Worm (Caenorhabditis elegans) whole organism, L2 larva: Measurements from ENCODE around the gene R05G6.9.

ENCODE experiments used
- C34F6.9 ChIP-seq: fragments of 150-350 bp; optimal IDR thresholded peaks from 2 replicates; lab custom pipeline; 2014; ENCODE audit warnings: missing biosample characterization, missing genetic modification characterization
- F13H6.1 ChIP-seq: sonication (generic microtip); optimal IDR thresholded peaks from 2 replicates; lab custom pipeline; 2016; ENCODE audit warnings: missing genetic modification characterization, missing compliant biosample characterization
- R02D3.7 ChIP-seq: fragments of 150-350 bp; optimal IDR thresholded peaks from 2 replicates; lab custom pipeline; 2014; ENCODE audit warnings: missing biosample characterization, missing genetic modification characterization
- ZK546.5 ChIP-seq: sonication (generic microtip); optimal IDR thresholded peaks from 2 replicates; lab custom pipeline; 2017; ENCODE audit warnings: missing biosample characterization, missing genetic modification characterization
- alr-1 ChIP-seq: fragments of 150-350 bp; optimal IDR thresholded peaks from 2 replicates; lab custom pipeline; 2014; ENCODE audit warnings: missing biosample characterization, missing genetic modification characterization
- aly-2 ChIP-seq: fragments of 150-350 bp; optimal IDR thresholded peaks from 2 replicates; lab custom pipeline; 2014; ENCODE audit warnings: missing biosample characterization, missing genetic modification characterization
- ama-1 ChIP-seq: fragments of 150-350 bp; optimal IDR thresholded peaks from 2 replicates; lab custom pipeline; 2018; ENCODE audit warnings: inconsistent platforms
- blmp-1 ChIP-seq: sonication (generic microtip); optimal IDR thresholded peaks from 2 replicates; lab custom pipeline; 2017; ENCODE audit warnings: missing genetic modification characterization, mild to moderate bottlenecking, missing compliant biosample characterization, antibody characterized with exemption, moderate library complexity; ENCODE audit not compliant: insufficient read depth
- ceh-82 ChIP-seq: fragments of 150-350 bp; optimal IDR thresholded peaks from 2 replicates; lab custom pipeline; 2014; ENCODE audit warnings: missing biosample characterization, missing genetic modification characterization
- crh-2 ChIP-seq: sonication (generic microtip); optimal IDR thresholded peaks from 2 replicates; lab custom pipeline; 2017; ENCODE audit warnings: missing biosample characterization, missing genetic modification characterization
- dmd-4 ChIP-seq: sonication (generic microtip); optimal IDR thresholded peaks from 2 replicates; lab custom pipeline; 2017; ENCODE audit warnings: missing biosample characterization, missing genetic modification characterization
- elt-1 ChIP-seq: fragments of 150-350 bp; optimal IDR thresholded peaks from 2 replicates; lab custom pipeline; 2014; ENCODE audit warnings: missing biosample characterization, missing genetic modification characterization
- elt-3 ChIP-seq: sonication (generic microtip); optimal IDR thresholded peaks from 2 replicates; lab custom pipeline; 2017; ENCODE audit warnings: missing biosample characterization, missing genetic modification characterization
- fos-1 ChIP-seq: fragments of 150-350 bp; optimal IDR thresholded peaks from 2 replicates; lab custom pipeline; 2014; ENCODE audit warnings: missing biosample characterization, missing genetic modification characterization
- gmeb-1 ChIP-seq: fragments of 150-350 bp; optimal IDR thresholded peaks from 2 replicates; lab custom pipeline; 2014; ENCODE audit warnings: missing biosample characterization, missing genetic modification characterization
- lin-11 ChIP-seq: fragments of 150-350 bp; sonication (generic microtip); optimal IDR thresholded peaks from 2 replicates; lab custom pipeline; 2014; ENCODE audit warnings: missing biosample characterization, missing genetic modification characterization, inconsistent platforms, mixed read lengths
- lin-13 ChIP-seq: fragments of 150-350 bp; optimal IDR thresholded peaks from 2 replicates; lab custom pipeline; 2014; ENCODE audit warnings: missing biosample characterization, missing genetic modification reagents, missing genetic modification characterization
- lsy-2 ChIP-seq, 2 experiments: fragments of 150-350 bp in 1 of 2; sonication (generic microtip) in 1 of 2; optimal IDR thresholded peaks; 2 replicates each; lab custom pipeline; 2014 to 2017; ENCODE audit warnings: missing biosample characterization in 2 of 2, missing genetic modification characterization in 2 of 2
- mab-5 ChIP-seq: fragments of 150-350 bp; optimal IDR thresholded peaks from 2 replicates; lab custom pipeline; 2014; ENCODE audit warnings: missing biosample characterization, missing genetic modification characterization
- mbf-1 ChIP-seq: sonication (generic microtip); optimal IDR thresholded peaks from 2 replicates; lab custom pipeline; 2017; ENCODE audit warnings: missing biosample characterization, missing genetic modification characterization
- mdl-1 ChIP-seq, 2 experiments: fragments of 150-350 bp in 1 of 2; sonication (generic microtip) in 1 of 2; optimal IDR thresholded peaks; 2 replicates each; lab custom pipeline; 2017; ENCODE audit warnings: missing biosample characterization in 2 of 2, missing genetic modification characterization in 2 of 2
- nhr-12 ChIP-seq: fragments of 150-350 bp; optimal IDR thresholded peaks from 2 replicates; lab custom pipeline; 2014; ENCODE audit warnings: missing biosample characterization, missing genetic modification characterization
- nhr-129 ChIP-seq: fragments of 150-350 bp; optimal IDR thresholded peaks from 2 replicates; lab custom pipeline; 2014; ENCODE audit warnings: missing biosample characterization, missing genetic modification characterization
- nhr-21 ChIP-seq: fragments of 150-350 bp; optimal IDR thresholded peaks from 2 replicates; lab custom pipeline; 2014; ENCODE audit warnings: missing biosample characterization, missing genetic modification characterization
- nhr-25 ChIP-seq: fragments of 150-350 bp; sonication (generic microtip); optimal IDR thresholded peaks from 3 replicates; lab custom pipeline; 2014; ENCODE audit warnings: missing biosample characterization, missing genetic modification characterization
- nhr-77 ChIP-seq: fragments of 150-350 bp; optimal IDR thresholded peaks from 2 replicates; lab custom pipeline; 2014; ENCODE audit warnings: missing biosample characterization, missing genetic modification characterization
- sem-4 ChIP-seq: fragments of 150-350 bp; optimal IDR thresholded peaks from 2 replicates; lab custom pipeline; 2014; ENCODE audit warnings: missing biosample characterization, missing genetic modification reagents, missing genetic modification characterization
- skn-1 ChIP-seq: sonication (generic microtip); optimal IDR thresholded peaks from 2 replicates; lab custom pipeline; 2017; ENCODE audit warnings: missing biosample characterization, missing genetic modification characterization
- sma-3 ChIP-seq: sonication (generic microtip); optimal IDR thresholded peaks from 2 replicates; lab custom pipeline; 2016; ENCODE audit warnings: missing genetic modification reagents, missing genetic modification characterization, missing compliant biosample characterization
- sma-9 ChIP-seq, 2 experiments: fragments of 150-350 bp in 1 of 2; sonication (generic microtip) in 1 of 2; optimal IDR thresholded peaks; 2 replicates each; lab custom pipeline; 2014 to 2016; ENCODE audit warnings: missing genetic modification characterization in 2 of 2, mild to moderate bottlenecking in 1 of 2, missing biosample characterization in 1 of 2, missing compliant biosample characterization in 1 of 2, missing genetic modification reagents in 1 of 2, moderate library complexity in 1 of 2
- unc-39 ChIP-seq: fragments of 150-350 bp; optimal IDR thresholded peaks from 2 replicates; lab custom pipeline; 2014; ENCODE audit warnings: missing biosample characterization, missing genetic modification characterization
- unc-62 ChIP-seq: fragments of 150-350 bp; optimal IDR thresholded peaks from 2 replicates; lab custom pipeline; 2014; ENCODE audit warnings: missing biosample characterization, missing genetic modification reagents, missing genetic modification characterization
- zag-1 ChIP-seq: fragments of 150-350 bp; optimal IDR thresholded peaks from 2 replicates; lab custom pipeline; 2014; ENCODE audit warnings: missing biosample characterization, missing genetic modification characterization
- ztf-11 ChIP-seq: sonication (generic microtip); optimal IDR thresholded peaks from 2 replicates; lab custom pipeline; 2017; ENCODE audit warnings: missing biosample characterization, missing genetic modification characterization

The R05G6.9 gene

ce11 chrIV:7552958-7553553, 37.0 kb upstream of the R05G6.9 start, which contains the start of gene dif-1:
dif-1 (minus strand) TSS chrIV:7553008.
- no peak for TF ChIP-seq nhr-77
- peak; percentile 58 for TF ChIP-seq nhr-21 (tag; lab: Kevin White, UChicago)
- peak; percentile 39 for TF ChIP-seq sem-4
- TF ChIP-seq crh-2 (tag; lab: Kevin White, UChicago), result peak; percentile 76
- peak; percentile 51 for TF ChIP-seq fos-1 (tag; lab: Kevin White, UChicago)
- TF ChIP-seq elt-1 (tag; lab: Kevin White, UChicago), result no peak
- peak; percentile 47 for TF ChIP-seq sma-9 (GFP tag; optimal IDR thresholded peaks at IDR 0.05; lab: Kevin White, UChicago)
- TF ChIP-seq sma-9 (tag; optimal IDR thresholded peaks at IDR 0.05; lab: Kevin White, UChicago), result no peak
- peak; percentile 14 for TF ChIP-seq sma-3 (GFP tag; lab: Kevin White, UChicago)
- TF ChIP-seq C34F6.9 (tag; lab: Kevin White, UChicago), result peak; percentile 41
- peak; percentile 56 for TF ChIP-seq nhr-129 (tag; lab: Kevin White, UChicago)
- no peak for TF ChIP-seq nhr-12 (tag; lab: Kevin White, UChicago)
- TF ChIP-seq gmeb-1, result peak; percentile 43
- peak; percentile 53 for TF ChIP-seq F13H6.1 (tag; lab: Kevin White, UChicago)
- no peak for TF ChIP-seq lin-11 (tag; lab: Kevin White, UChicago)
- TF ChIP-seq lsy-2 (tag; optimal IDR thresholded peaks at IDR 0.05; lab: Kevin White, UChicago), result peak in 1 of 2 experiments; percentile 63

DNA sequence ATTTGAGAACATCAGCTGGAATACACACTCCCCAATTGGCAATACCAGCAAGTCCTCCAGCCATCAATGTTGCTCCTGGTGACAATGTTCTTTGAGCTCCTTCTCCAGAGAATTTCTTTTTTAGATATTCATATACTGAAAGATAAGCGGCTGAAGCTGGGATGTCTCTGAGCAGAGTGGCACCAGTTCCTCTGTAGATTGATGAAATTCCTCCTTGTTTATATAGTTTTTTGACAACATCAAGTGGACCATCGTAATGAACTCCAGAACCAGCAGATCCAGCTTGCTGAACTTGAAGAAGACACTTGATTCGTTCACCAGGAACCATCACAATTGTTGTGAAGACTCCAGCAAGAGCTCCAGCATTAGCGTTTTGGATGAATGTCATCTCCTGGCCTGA, 36.0 kb upstream of the R05G6.9 start:
- TF ChIP-seq ztf-11 (tag; lab: Kevin White, UChicago) (no peak), unc-62 (GFP tag; lab: Kevin White, UChicago) (no peak), ama-1 (no peak), mbf-1 (tag; lab: Kevin White, UChicago) (no peak), lsy-2 (tag; optimal IDR thresholded peaks at IDR 0.05; lab: Kevin White, UChicago) (no peak), R02D3.7 (tag; lab: Kevin White, UChicago) (no peak), zag-1 (tag; lab: Kevin White, UChicago) (no peak), mab-5 (no peak), lin-13 (GFP tag; lab: Kevin White, UChicago) (no peak), dmd-4 (tag; lab: Kevin White, UChicago) (no peak), crh-2 (tag; lab: Kevin White, UChicago) (no peak)

DNA sequence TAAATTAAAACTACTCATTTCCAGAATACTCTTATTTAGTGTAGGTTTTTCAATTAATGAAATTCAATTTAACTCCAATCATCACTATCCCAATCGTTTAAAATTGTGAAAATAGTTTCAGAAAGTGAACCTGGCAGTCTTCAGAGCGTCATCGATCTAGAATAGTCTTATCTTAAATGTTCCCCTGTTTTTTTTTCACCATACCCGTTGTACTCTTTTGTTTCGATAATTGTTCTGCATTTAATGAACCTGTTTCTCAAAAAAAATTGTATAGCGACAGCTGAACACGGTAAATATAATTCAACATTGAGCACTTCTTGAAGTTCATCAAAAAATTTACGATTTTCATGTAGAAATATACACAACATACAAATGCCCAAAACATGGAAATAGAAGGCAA, 35.2 kb upstream of the R05G6.9 start:
- TF ChIP-seq C34F6.9 (tag; lab: Kevin White, UChicago) (no peak), elt-3 (tag; lab: Kevin White, UChicago) (no peak), mdl-1 (tag; optimal IDR thresholded peaks at IDR 0.05; lab: Kevin White, UChicago) (no peak), alr-1 (tag; lab: Kevin White, UChicago) (no peak), ceh-82 (tag; lab: Kevin White, UChicago) (no peak), blmp-1 (tag; lab: Kevin White, UChicago) (no peak), nhr-77 (no peak), ZK546.5 (tag; lab: Kevin White, UChicago) (no peak), ztf-11 (tag; lab: Kevin White, UChicago) (no peak), unc-39 (no peak), gmeb-1 (no peak), R02D3.7 (tag; lab: Kevin White, UChicago) (no peak), sma-9 (GFP tag; optimal IDR thresholded peaks at IDR 0.05; lab: Kevin White, UChicago) (no peak), sma-9 (tag; optimal IDR thresholded peaks at IDR 0.05; lab: Kevin White, UChicago) (no peak), nhr-12 (tag; lab: Kevin White, UChicago) (no peak), unc-62 (GFP tag; lab: Kevin White, UChicago) (no peak), aly-2 (tag; lab: Kevin White, UChicago) (no peak)

- TF ChIP-seq C34F6.9 (tag; lab: Kevin White, UChicago) (no peak), mbf-1 (tag; lab: Kevin White, UChicago) (no peak), mab-5 (no peak), ZK546.5 (tag; lab: Kevin White, UChicago) (no peak), blmp-1 (tag; lab: Kevin White, UChicago) (no peak)
These were observed 34.4 kb upstream of the R05G6.9 start, which contains the start of gene pam-1 for ce11 chrIV:7550445-7550844. pam-1 (minus strand) TSS chrIV:7550812.

DNA sequence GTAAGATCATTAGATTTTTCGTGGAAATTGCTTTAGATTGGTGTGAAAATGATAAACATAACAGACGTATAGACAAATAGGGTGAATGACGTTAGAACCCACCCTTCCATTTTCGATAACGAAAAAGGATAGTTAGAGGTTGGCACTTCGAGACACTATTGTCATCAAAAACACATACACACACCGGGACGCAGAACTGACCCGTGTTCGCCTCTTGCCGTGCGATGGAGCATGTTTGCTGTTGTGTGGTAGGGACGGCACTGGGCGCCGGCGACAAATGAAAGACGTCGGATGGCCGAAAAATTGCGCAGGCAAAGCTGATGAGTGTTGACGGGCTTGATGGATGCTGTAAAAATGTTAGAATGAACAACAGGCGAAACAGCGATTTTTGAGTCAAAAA, 33.8 kb upstream of the R05G6.9 start:
- TF ChIP-seq sma-9 (GFP tag; optimal IDR thresholded peaks at IDR 0.05; lab: Kevin White, UChicago) (no peak), sma-9 (tag; optimal IDR thresholded peaks at IDR 0.05; lab: Kevin White, UChicago) (no peak), nhr-129 (tag; lab: Kevin White, UChicago) (peak; percentile 60), fos-1 (tag; lab: Kevin White, UChicago) (peak; percentile 54), nhr-25 (tag; lab: Kevin White, UChicago) (no peak), C34F6.9 (tag; lab: Kevin White, UChicago) (peak; percentile 28), lsy-2 (tag; optimal IDR thresholded peaks at IDR 0.05; lab: Kevin White, UChicago) (peak in 1 of 2 experiments; percentile 41), skn-1 (tag; lab: Kevin White, UChicago) (peak; percentile 80), F13H6.1 (tag; lab: Kevin White, UChicago) (peak; percentile 19)
